Fruit fly (Drosophila melanogaster): ENCODE data around the gene CG13931.

Gene CG13931

dm6 chr3L:1738375-1739328, 36.4 kb upstream of the CG13931 start, which contains the start of gene Gk2:
Gk2 (plus strand) TSS chr3L:1738407.
- TF ChIP-seq CG8478 (optimal IDR thresholded peaks at IDR 0.05) (no peak), usp (GFP tag; optimal IDR thresholded peaks at IDR 0.05) (no peak), psq (optimal IDR thresholded peaks at IDR 0.05) (no peak), EcR (GFP tag; optimal IDR thresholded peaks at IDR 0.05) (no peak), Dll (optimal IDR thresholded peaks at IDR 0.05) (no peak), pan (optimal IDR thresholded peaks at IDR 0.05) (no peak)

- TF ChIP-seq EcR (GFP tag; optimal IDR thresholded peaks at IDR 0.05): no peak
- no peak for TF ChIP-seq usp (GFP tag; optimal IDR thresholded peaks at IDR 0.05)
- TF ChIP-seq Dll (optimal IDR thresholded peaks at IDR 0.05): no peak
- TF ChIP-seq pan (optimal IDR thresholded peaks at IDR 0.05): no peak
- TF ChIP-seq CG8478 (optimal IDR thresholded peaks at IDR 0.05): no peak
- TF ChIP-seq psq (optimal IDR thresholded peaks at IDR 0.05): no peak
Observed at dm6 chr3L:1737898-1738322, 35.7 kb upstream of the CG13931 start, which contains the start of gene PIG-Wb. PIG-Wb (minus strand) TSS chr3L:1738106.

DNA sequence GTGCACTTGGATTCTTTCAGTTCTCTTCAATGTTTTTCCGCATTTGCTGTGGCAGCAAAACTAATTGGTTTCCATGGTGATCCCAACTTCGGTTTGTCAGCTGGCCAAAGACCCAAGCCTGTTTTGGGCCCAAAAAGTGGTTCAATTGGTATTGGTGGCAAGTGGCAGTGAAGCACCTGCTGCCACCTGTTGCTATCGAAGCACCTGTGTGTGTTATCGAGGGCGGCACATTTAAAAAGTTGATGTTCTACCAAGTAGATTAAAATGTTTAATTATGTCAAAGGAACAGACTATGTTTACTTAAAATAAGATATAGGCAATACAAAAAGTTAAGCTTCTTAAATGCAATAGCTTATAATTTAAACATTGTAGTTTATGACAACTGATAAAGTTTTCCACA, 33.4 kb upstream of the CG13931 start, which contains the start of gene Oseg4:
Gene Oseg4 (minus strand): TSS at position 165 of the 400 bp plus-strand sequence.
- no peak for TF ChIP-seq Dll (optimal IDR thresholded peaks at IDR 0.05)
- no peak for TF ChIP-seq EcR (GFP tag; optimal IDR thresholded peaks at IDR 0.05)
- no peak for TF ChIP-seq usp (GFP tag; optimal IDR thresholded peaks at IDR 0.05)
- no peak for TF ChIP-seq pan (optimal IDR thresholded peaks at IDR 0.05)
- TF ChIP-seq CG8478 (optimal IDR thresholded peaks at IDR 0.05): no peak
- TF ChIP-seq psq (optimal IDR thresholded peaks at IDR 0.05): no peak

DNA sequence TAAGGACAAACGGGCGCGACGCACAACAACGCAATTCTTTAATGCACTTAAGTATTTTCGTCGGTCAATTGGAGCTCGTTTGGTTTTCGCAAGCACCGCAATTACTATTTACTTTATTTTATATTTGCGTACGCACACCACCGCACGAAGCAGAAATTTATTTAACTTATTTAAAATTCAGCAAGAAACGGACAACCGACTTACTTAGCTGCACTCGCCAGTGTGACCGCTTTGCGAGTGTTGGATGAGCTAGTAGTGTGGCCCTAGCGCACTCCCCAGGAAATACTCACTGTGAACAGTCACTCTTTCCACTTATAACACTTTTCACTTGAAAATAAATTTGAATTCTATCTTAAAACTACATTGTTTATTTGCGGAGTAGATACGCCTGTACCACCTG, 28.7 kb upstream of the CG13931 start, which contains the start of gene drpr:
Gene drpr (minus strand): TSS at position 235 of the 400 bp plus-strand sequence.
- TF ChIP-seq EcR (GFP tag; optimal IDR thresholded peaks at IDR 0.05) (no peak), usp (GFP tag; optimal IDR thresholded peaks at IDR 0.05) (no peak), psq (optimal IDR thresholded peaks at IDR 0.05) (no peak), Dll (optimal IDR thresholded peaks at IDR 0.05) (no peak)

DNA sequence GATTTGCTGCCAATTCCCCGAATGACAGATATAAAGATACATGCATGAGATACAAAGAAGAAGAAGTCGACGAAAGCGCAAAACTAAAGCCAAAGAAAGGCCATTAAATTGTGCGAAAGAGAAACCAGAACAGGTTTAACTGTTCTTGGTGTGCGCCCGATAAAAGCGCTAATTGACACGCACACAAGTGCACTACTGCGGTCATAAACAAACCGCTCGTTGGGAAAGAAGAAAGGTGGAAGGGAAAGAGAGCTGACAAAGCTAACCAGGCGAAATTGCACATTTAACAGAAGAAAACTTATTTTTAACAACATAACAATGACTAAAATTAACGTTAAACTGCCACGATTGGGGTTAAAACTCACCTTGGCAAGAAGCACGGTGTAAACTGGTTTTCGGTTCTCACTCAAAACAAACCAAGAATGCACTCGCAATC, 28.0 kb upstream of the CG13931 start:
- no peak for TF ChIP-seq Dll (optimal IDR thresholded peaks at IDR 0.05)
- TF ChIP-seq pan (optimal IDR thresholded peaks at IDR 0.05): no peak
- TF ChIP-seq usp (GFP tag; optimal IDR thresholded peaks at IDR 0.05): no peak
- no peak for TF ChIP-seq EcR (GFP tag; optimal IDR thresholded peaks at IDR 0.05)
- no peak for TF ChIP-seq psq (optimal IDR thresholded peaks at IDR 0.05)
- TF ChIP-seq CG8478 (optimal IDR thresholded peaks at IDR 0.05): no peak

DNA sequence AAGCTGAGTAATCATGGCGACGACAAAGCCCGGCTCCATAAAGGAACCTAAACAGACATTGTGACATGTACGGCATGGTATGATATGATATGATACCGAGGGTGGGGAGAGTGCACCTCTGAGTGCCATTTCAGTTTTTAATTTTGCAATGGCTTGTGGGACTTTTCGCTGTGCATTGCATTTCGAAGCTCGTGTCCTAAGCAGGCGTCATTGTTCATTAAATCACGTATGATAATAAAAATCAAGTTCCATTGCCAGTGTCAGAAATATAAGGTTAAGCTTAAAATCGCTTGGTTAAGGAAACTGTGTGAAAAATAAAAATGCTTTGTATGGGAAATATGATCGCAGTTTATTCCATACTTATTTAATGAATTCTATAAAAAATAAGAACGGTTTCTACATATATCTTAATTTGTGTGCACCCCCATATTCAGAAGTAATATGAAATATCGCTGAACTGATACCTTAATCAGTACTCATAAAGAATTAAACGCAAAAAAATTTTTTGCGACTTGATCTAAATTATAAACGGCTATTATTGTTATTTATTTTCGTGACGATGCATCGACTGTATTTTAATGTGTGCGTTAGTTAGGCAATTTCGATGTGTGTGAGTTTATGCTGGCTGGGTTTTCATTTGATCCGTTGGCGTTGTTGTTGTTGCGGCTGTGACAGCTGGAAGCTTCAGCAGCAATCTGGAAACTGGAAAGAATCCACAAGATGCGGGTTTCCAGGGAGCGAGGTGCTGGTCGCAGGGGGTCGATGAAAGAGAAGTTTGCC, 27.4 kb upstream of the CG13931 start:
- TF ChIP-seq EcR (GFP tag; optimal IDR thresholded peaks at IDR 0.05) (no peak), pan (optimal IDR thresholded peaks at IDR 0.05) (no peak), Dll (optimal IDR thresholded peaks at IDR 0.05) (no peak), psq (optimal IDR thresholded peaks at IDR 0.05) (no peak), usp (GFP tag; optimal IDR thresholded peaks at IDR 0.05) (no peak), CG8478 (optimal IDR thresholded peaks at IDR 0.05) (no peak)

- TF ChIP-seq CG8478 (optimal IDR thresholded peaks at IDR 0.05) (no peak), usp (GFP tag; optimal IDR thresholded peaks at IDR 0.05) (no peak), pan (optimal IDR thresholded peaks at IDR 0.05) (no peak), psq (optimal IDR thresholded peaks at IDR 0.05) (no peak), Dll (optimal IDR thresholded peaks at IDR 0.05) (no peak), EcR (GFP tag; optimal IDR thresholded peaks at IDR 0.05) (no peak)
Observed at dm6 chr3L:1727431-1727830, 25.2 kb upstream of the CG13931 start.

DNA sequence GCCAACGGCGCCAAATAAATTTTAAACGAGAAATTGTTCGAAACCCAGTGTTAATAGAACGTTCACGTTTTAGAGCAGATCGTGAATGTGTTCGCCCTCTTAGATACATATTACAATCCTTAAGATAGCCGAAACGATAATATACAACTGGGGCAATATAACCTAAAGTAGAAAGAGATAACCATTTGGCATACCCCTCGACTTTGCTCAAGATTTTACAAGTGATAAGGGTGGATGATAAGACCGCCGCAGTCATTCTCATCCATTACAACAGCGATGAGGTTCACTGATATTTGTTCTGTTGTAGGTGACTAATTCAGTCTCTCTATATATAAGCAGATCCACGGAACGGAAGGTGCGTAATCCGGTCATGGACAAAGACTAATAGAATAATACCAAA, 24.5 kb upstream of the CG13931 start:
- no peak for TF ChIP-seq psq (optimal IDR thresholded peaks at IDR 0.05)
- TF ChIP-seq CG8478 (optimal IDR thresholded peaks at IDR 0.05): no peak
- no peak for TF ChIP-seq usp (GFP tag; optimal IDR thresholded peaks at IDR 0.05)
- no peak for TF ChIP-seq EcR (GFP tag; optimal IDR thresholded peaks at IDR 0.05)

- TF ChIP-seq Dll (optimal IDR thresholded peaks at IDR 0.05): no peak
- TF ChIP-seq pan (optimal IDR thresholded peaks at IDR 0.05): no peak
- no peak for TF ChIP-seq usp (GFP tag; optimal IDR thresholded peaks at IDR 0.05)
- no peak for TF ChIP-seq psq (optimal IDR thresholded peaks at IDR 0.05)
- TF ChIP-seq EcR (GFP tag; optimal IDR thresholded peaks at IDR 0.05): no peak
- no peak for TF ChIP-seq CG8478 (optimal IDR thresholded peaks at IDR 0.05)
Observed at dm6 chr3L:1724090-1724489, 21.9 kb upstream of the CG13931 start, which contains the start of gene CG12035. CG12035 (plus strand) TSS chr3L:1724390.

DNA sequence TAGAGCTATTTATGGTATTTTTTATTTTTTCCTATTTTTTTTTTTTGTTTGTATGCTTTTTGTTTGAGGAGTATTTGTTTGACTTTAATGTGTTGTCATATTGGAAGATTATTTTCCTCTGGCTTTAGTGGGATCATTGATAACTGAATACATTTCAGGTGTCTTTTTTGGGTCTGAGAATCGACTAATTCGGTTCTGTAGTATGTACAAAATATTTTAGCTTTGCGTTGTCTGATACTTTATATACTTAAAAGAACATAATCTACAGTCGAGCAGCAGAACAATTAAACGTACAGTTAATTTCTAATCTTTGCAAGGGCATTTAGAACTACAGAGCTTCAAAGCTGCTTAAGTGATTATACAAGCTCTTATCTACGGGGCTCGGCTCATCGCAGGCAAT, 20.8 kb upstream of the CG13931 start, which contains the start of gene CG18171:
Gene CG18171 (minus strand): TSS at position 101 of the 400 bp plus-strand sequence.
- TF ChIP-seq pan (optimal IDR thresholded peaks at IDR 0.05): no peak
- TF ChIP-seq psq (optimal IDR thresholded peaks at IDR 0.05): no peak
- no peak for TF ChIP-seq EcR (GFP tag; optimal IDR thresholded peaks at IDR 0.05)
- no peak for TF ChIP-seq usp (GFP tag; optimal IDR thresholded peaks at IDR 0.05)
- no peak for TF ChIP-seq Dll (optimal IDR thresholded peaks at IDR 0.05)

DNA sequence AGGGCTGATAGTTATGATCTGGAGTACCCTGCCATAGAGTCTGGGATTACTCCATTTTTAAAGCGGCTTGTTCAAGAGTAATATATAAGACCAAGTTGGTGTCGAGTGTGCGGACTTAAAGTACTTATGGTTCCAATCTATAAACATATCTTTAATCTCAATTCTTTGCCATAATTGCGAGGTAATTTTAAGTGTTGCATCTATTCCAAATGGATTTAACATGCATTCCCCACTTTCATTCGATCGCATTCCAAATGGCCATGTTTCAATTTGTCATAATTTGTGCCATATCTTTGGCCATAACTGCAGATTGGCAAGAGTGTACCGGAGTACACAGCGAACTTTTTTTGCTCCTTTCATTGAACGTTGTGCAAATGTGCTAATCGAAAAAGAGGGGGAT, 9.0 kb upstream of the CG13931 start:
- TF ChIP-seq psq (optimal IDR thresholded peaks at IDR 0.05) (no peak), Dll (optimal IDR thresholded peaks at IDR 0.05) (no peak), EcR (GFP tag; optimal IDR thresholded peaks at IDR 0.05) (no peak), pan (optimal IDR thresholded peaks at IDR 0.05) (no peak), CG8478 (optimal IDR thresholded peaks at IDR 0.05) (no peak), usp (GFP tag; optimal IDR thresholded peaks at IDR 0.05) (no peak)
